Fruit fly (Drosophila melanogaster): ENCODE measurements around the gene CG31522.

Gene CG31522

DNA sequence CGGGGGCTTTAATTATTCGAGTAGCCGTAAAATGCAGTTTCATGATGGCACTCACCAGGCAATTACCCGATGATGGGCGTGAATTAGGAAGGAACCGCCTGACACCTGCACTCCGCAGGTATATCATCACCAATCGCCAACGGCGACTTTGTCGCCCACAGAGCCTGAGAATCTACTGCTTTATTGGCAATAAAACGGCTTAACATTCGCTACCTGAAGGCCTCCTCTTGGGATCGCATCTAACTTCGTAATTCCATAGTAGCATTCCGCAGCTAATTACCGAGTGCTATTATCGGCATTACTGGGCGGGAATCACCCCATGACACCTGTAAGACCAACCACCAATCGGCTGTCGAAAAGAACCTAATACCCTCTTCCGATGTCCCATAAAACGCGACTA is 4.4 kb downstream of the CG31522 start:
- peak; percentile 8 for TF ChIP-seq CG7271 (tag; optimal IDR thresholded peaks at IDR 0.05)
- peak; percentile 88 for TF ChIP-seq zen (tag; optimal IDR thresholded peaks at IDR 0.05)
- TF ChIP-seq cad (GFP tag; optimal IDR thresholded peaks at IDR 0.05): peak; percentile 86
- no peak for TF ChIP-seq Stat92E (GFP tag; optimal IDR thresholded peaks at IDR 0.05)
- TF ChIP-seq Hr51 (GFP tag; optimal IDR thresholded peaks at IDR 0.05): no peak

DNA sequence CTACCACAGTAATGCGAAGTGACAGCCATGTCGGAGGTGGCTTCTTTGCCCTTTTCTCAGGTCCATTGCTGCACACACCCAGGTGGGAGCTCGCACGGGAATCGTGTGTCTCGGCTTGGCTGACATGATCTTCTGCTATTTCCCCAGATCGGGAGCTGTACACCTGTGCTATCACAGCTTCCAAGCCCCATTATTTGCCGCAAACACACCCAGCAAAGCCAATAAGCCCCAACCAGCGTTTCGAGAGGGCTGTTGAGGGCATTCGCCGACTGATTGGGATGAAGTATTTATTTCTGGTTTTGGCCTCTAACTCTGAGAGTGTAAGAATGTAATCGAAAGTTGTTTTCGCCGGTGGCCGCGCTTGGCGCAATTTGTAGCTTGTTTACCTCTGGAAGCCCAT is 5.1 kb downstream of the CG31522 start:
- TF ChIP-seq Hmr (GFP tag; optimal IDR thresholded peaks at IDR 0.05) (peak; percentile 21), lab (GFP tag; optimal IDR thresholded peaks at IDR 0.05) (peak; percentile 41), otp (GFP tag; IDR thresholded peaks at IDR 0.05) (0 out of 3 replicates have a peak, but pooled peaks have one; percentile 14), nmo (GFP tag; optimal IDR thresholded peaks at IDR 0.05) (no peak), Blimp-1 (GFP tag; optimal IDR thresholded peaks at IDR 0.05) (peak; percentile 30), bbx (GFP tag; IDR thresholded peaks at IDR 0.05; ENCODE audit: partially characterized antibody) (no peak), Stat92E (GFP tag; optimal IDR thresholded peaks at IDR 0.05) (no peak), CG3407 (GFP tag; optimal IDR thresholded peaks at IDR 0.05) (peak; percentile 16), CG15514 (GFP tag; optimal IDR thresholded peaks at IDR 0.05) (peak; percentile 22), CG12769 (tag; optimal IDR thresholded peaks at IDR 0.05) (peak; percentile 2), Ada2b (GFP tag; IDR thresholded peaks at IDR 0.05) (no peak), Ets65A (GFP tag) (peak; percentile 81), ATbp (GFP tag; optimal IDR thresholded peaks at IDR 0.05) (peak; percentile 16), crp (GFP tag; optimal IDR thresholded peaks at IDR 0.05) (no peak)

DNA sequence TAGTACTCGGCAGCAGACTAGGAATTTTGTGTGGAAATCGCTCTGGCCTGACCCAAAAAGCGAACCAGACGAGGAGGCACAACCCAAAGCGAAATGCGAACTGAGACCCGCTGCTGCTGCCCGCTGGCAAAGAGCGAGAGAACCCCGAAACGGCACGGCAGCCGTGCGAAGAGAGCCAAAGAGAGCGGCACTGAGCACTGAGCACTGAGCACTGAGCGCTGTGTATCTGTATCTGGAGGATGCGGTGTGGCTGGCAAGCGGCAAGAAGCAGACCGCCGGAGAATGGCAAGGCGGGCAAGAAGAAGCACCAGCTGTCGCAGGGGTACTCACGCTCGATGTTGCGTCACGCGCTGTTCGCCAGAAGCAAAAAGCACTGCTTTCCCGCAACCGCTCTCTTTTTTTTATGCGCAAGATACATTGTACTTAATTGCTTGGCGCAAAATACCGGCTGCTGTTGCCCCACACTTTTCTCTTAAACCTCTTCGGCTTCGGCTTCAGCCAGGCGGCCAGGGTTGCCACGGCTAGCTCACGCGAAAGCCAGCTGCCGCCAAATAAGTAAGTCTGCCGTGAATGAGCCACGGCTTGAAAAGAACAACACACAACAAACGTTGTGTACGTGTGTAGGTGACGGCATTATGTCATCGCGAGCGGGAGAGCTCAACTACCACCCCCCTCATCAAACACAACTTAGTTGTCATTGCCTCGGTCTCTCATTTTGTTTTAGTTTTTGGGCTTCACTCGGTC is 9.3 kb downstream of the CG31522 start:
- TF ChIP-seq lilli (GFP tag; optimal IDR thresholded peaks at IDR 0.05): peak; percentile 9
- no peak for TF ChIP-seq HLH54F (GFP tag; optimal IDR thresholded peaks at IDR 0.05)
- peak; percentile 80 for TF ChIP-seq corto (GFP tag; optimal IDR thresholded peaks at IDR 0.05)
- peak; percentile 30 for TF ChIP-seq CG11723 (GFP tag; optimal IDR thresholded peaks at IDR 0.05)
- no peak for TF ChIP-seq fu2 (GFP tag; optimal IDR thresholded peaks at IDR 0.05)
- TF ChIP-seq cato (GFP tag; optimal IDR thresholded peaks at IDR 0.05; ENCODE audit: borderline replicate concordance): no peak
- TF ChIP-seq Med (GFP tag): peak; percentile 87
- TF ChIP-seq knrl (GFP tag; IDR thresholded peaks at IDR 0.05; ENCODE audit: partially characterized antibody): 0 out of 3 replicates have a peak, but pooled peaks have one; percentile 20
- no peak for TF ChIP-seq Dek (tag; optimal IDR thresholded peaks at IDR 0.05)
- TF ChIP-seq Camta (GFP tag; optimal IDR thresholded peaks at IDR 0.05): no peak
- TF ChIP-seq CG31388 (GFP tag; optimal IDR thresholded peaks at IDR 0.05): no peak
- no peak for TF ChIP-seq inv (GFP tag; IDR thresholded peaks at IDR 0.05; ENCODE audit: partially characterized antibody)
- TF ChIP-seq CG34422 (GFP tag; IDR thresholded peaks at IDR 0.05): peak; percentile 75; the same call in 1 of the 3 replicates
- TF ChIP-seq CG11398 (GFP tag; optimal IDR thresholded peaks at IDR 0.05): no peak
- 0 out of 2 replicates have a peak, but pooled peaks have one; percentile 46 for TF ChIP-seq CG11696 (GFP tag; IDR thresholded peaks at IDR 0.05)
- TF ChIP-seq Jarid2 (GFP tag; optimal IDR thresholded peaks at IDR 0.05): peak; percentile 61
- TF ChIP-seq bsh (GFP tag; optimal IDR thresholded peaks at IDR 0.05): peak in 1 of 2 experiments; percentile 20
- no peak for TF ChIP-seq CG12391 (tag; optimal IDR thresholded peaks at IDR 0.05)
- TF ChIP-seq CG30020 (tag; optimal IDR thresholded peaks at IDR 0.05): no peak
- TF ChIP-seq CG7357 (GFP tag; IDR thresholded peaks at IDR 0.05): no peak
- TF ChIP-seq Xrp1 (GFP tag; IDR thresholded peaks at IDR 0.05): peak; percentile 33; the same call in 1 of the 2 replicates
- no peak for TF ChIP-seq pho (GFP tag; optimal IDR thresholded peaks at IDR 0.05)
- TF ChIP-seq Side (GFP tag; optimal IDR thresholded peaks at IDR 0.05): peak; percentile 14
- no peak for TF ChIP-seq Meics (GFP tag; optimal IDR thresholded peaks at IDR 0.05)
- TF ChIP-seq pb (GFP tag; optimal IDR thresholded peaks at IDR 0.05): no peak
- TF ChIP-seq btn (GFP tag; optimal IDR thresholded peaks at IDR 0.05): no peak
- no peak for TF ChIP-seq CG18764 (GFP tag; optimal IDR thresholded peaks at IDR 0.05)
- TF ChIP-seq lab (GFP tag; optimal IDR thresholded peaks at IDR 0.05): peak; percentile 51
